Worm (Caenorhabditis elegans) whole organism, young adult: Measurements from ENCODE around the gene T26A5.2.

Experiments used
- B0261.1 ChIP-seq: sonication (generic microtip); optimal IDR thresholded peaks from 2 replicates; lab custom pipeline; 2016; ENCODE audit warnings: mild to moderate bottlenecking, missing genetic modification characterization, moderate library complexity, missing compliant biosample characterization
- C06A6.2 ChIP-seq: fragments of 200-800 bp; sonication (Bioruptor generic); conservative IDR thresholded peaks from 2 replicates; pipeline ENCODE4 v1.3.6; 2022; ENCODE audit warnings: missing genetic modification characterization, missing compliant biosample characterization
- F10E7.11 ChIP-seq: sonication (generic microtip); optimal IDR thresholded peaks from 2 replicates; lab custom pipeline; 2017; ENCODE audit warnings: mild to moderate bottlenecking, missing genetic modification characterization, moderate library complexity, missing compliant biosample characterization
- F22D6.2 ChIP-seq: sonication (generic microtip); optimal IDR thresholded peaks from 2 replicates; lab custom pipeline; 2016; ENCODE audit warnings: mild to moderate bottlenecking, missing genetic modification characterization, missing compliant biosample characterization
- F23B12.7 ChIP-seq: sonication (generic microtip); optimal IDR thresholded peaks from 2 replicates; lab custom pipeline; 2017; ENCODE audit warnings: missing genetic modification characterization, mild to moderate bottlenecking, missing compliant biosample characterization, antibody characterized with exemption, moderate library complexity; ENCODE audit not compliant: insufficient read depth
- F39B2.1 ChIP-seq: fragments of 200-800 bp; sonication (Bioruptor generic); IDR thresholded peaks from 2 replicates; pipeline ENCODE4 v1.3.6; 2022; ENCODE audit warnings: missing genetic modification reagents, missing genetic modification characterization, missing compliant biosample characterization
- F57A8.1 ChIP-seq: fragments of 200-800 bp; sonication (Bioruptor generic); optimal IDR thresholded peaks from 2 replicates; lab custom pipeline; 2018; ENCODE audit warnings: mild to moderate bottlenecking, missing genetic modification characterization, moderate library complexity, missing compliant biosample characterization
- K11D2.4 ChIP-seq: fragments of 200-800 bp; sonication (Bioruptor generic); IDR thresholded peaks from 2 replicates; pipeline ENCODE4 v1.3.6; 2022; ENCODE audit warnings: missing genetic modification reagents, missing genetic modification characterization, missing compliant biosample characterization
- K12H6.12 ChIP-seq: fragments of 200-800 bp; sonication (Bioruptor generic); optimal IDR thresholded peaks from 2 replicates; lab custom pipeline; 2018; ENCODE audit warnings: mild to moderate bottlenecking, missing genetic modification characterization, missing compliant biosample characterization
- T07F8.4 ChIP-seq: sonication (generic microtip); optimal IDR thresholded peaks from 2 replicates; lab custom pipeline; 2016; ENCODE audit warnings: mild to moderate bottlenecking, missing genetic modification characterization, moderate library complexity, missing compliant biosample characterization
- Y56A3A.18 ChIP-seq: fragments of 200-800 bp; sonication (Bioruptor generic); IDR thresholded peaks from 2 replicates; pipeline ENCODE4 v1.3.6; 2022; ENCODE audit warnings: missing genetic modification reagents, missing genetic modification characterization, missing compliant biosample characterization
- bed-1 ChIP-seq: fragments of 200-800 bp; sonication (Bioruptor generic); IDR thresholded peaks from 2 replicates; pipeline ENCODE4 v1.3.6; 2022; ENCODE audit warnings: missing genetic modification reagents, missing genetic modification characterization, missing compliant biosample characterization
- bed-2 ChIP-seq: fragments of 200-800 bp; sonication (Bioruptor generic); IDR thresholded peaks from 2 replicates; pipeline ENCODE4 v1.3.6; 2022; ENCODE audit warnings: missing genetic modification reagents, missing genetic modification characterization, missing compliant biosample characterization
- ccch-3 ChIP-seq: fragments of 200-800 bp; sonication (Bioruptor generic); optimal IDR thresholded peaks from 2 replicates; lab custom pipeline; 2018; ENCODE audit warnings: mild to moderate bottlenecking, missing genetic modification characterization, missing compliant biosample characterization
- ceh-58 ChIP-seq: fragments of 200-800 bp; sonication (Bioruptor generic); IDR thresholded peaks from 2 replicates; pipeline ENCODE4 v1.3.6; 2022; ENCODE audit warnings: missing genetic modification characterization, missing compliant biosample characterization
- dpff-1 ChIP-seq: sonication (generic microtip); optimal IDR thresholded peaks from 2 replicates; lab custom pipeline; 2017; ENCODE audit warnings: mild to moderate bottlenecking, missing genetic modification characterization, missing compliant biosample characterization
- efl-1 ChIP-seq: fragments of 150-350 bp; optimal IDR thresholded peaks from 2 replicates; lab custom pipeline; 2014; ENCODE audit warnings: missing biosample characterization, missing genetic modification reagents, missing genetic modification characterization
- egl-18 ChIP-seq: fragments of 200-800 bp; sonication (Bioruptor generic); IDR thresholded peaks from 2 replicates; pipeline ENCODE4 v1.3.6; 2022; ENCODE audit warnings: missing genetic modification reagents, missing genetic modification characterization, missing compliant biosample characterization
- egl-44 ChIP-seq: fragments of 200-800 bp; sonication (Bioruptor generic); IDR thresholded peaks from 2 replicates; pipeline ENCODE4 v1.3.6; 2022; ENCODE audit warnings: missing genetic modification reagents, missing genetic modification characterization, missing compliant biosample characterization
- ekl-4 ChIP-seq: fragments of 200-800 bp; sonication (Bioruptor generic); IDR thresholded peaks from 2 replicates; pipeline ENCODE4 v1.3.6; 2022; ENCODE audit warnings: missing genetic modification reagents, missing genetic modification characterization, missing compliant biosample characterization
- gei-17 ChIP-seq: fragments of 200-800 bp; sonication (Bioruptor generic); optimal IDR thresholded peaks from 2 replicates; lab custom pipeline; 2018; ENCODE audit warnings: mild to moderate bottlenecking, missing genetic modification characterization, missing compliant biosample characterization
- him-1 ChIP-seq: sonication (generic microtip); optimal IDR thresholded peaks from 2 replicates; lab custom pipeline; 2016; ENCODE audit warnings: missing genotype, missing genetic modification reagents, missing genetic modification characterization, missing compliant biosample characterization
- hlh-12 ChIP-seq: sonication (generic microtip); optimal IDR thresholded peaks from 2 replicates; lab custom pipeline; 2016; ENCODE audit warnings: missing genetic modification characterization, missing compliant biosample characterization
- lag-1 ChIP-seq: fragments of 200-800 bp; sonication (Bioruptor generic); IDR thresholded peaks from 2 replicates; pipeline ENCODE4 v1.3.6; 2022; ENCODE audit warnings: missing genetic modification reagents, missing genetic modification characterization, missing compliant biosample characterization
- let-526 ChIP-seq: fragments of 200-800 bp; sonication (Bioruptor generic); IDR thresholded peaks from 2 replicates; pipeline ENCODE4 v1.3.6; 2022; ENCODE audit warnings: missing genetic modification reagents, missing genetic modification characterization, missing compliant biosample characterization
- lin-26 ChIP-seq: fragments of 200-800 bp; sonication (Bioruptor generic); IDR thresholded peaks from 2 replicates; pipeline ENCODE4 v1.3.6; 2022; ENCODE audit warnings: missing genetic modification reagents, missing genetic modification characterization, missing compliant biosample characterization
- lin-35 ChIP-seq, 3 experiments: fragments of 150-350 bp in 2 of 3; sonication (generic microtip) in 1 of 3; optimal IDR thresholded peaks; 2 replicates each; lab custom pipeline; 2014 to 2018; ENCODE audit warnings: missing biosample characterization in 3 of 3, missing genetic modification characterization in 3 of 3, missing genetic modification reagents in 3 of 3
- lin-54 ChIP-seq: fragments of 200-800 bp; sonication (Bioruptor generic); optimal IDR thresholded peaks from 2 replicates; lab custom pipeline; 2018; ENCODE audit warnings: mild to moderate bottlenecking, missing genetic modification characterization, missing compliant biosample characterization
- lsl-1 ChIP-seq: fragments of 200-800 bp; sonication (Bioruptor generic); optimal IDR thresholded peaks from 2 replicates; lab custom pipeline; 2018; ENCODE audit warnings: mild to moderate bottlenecking, missing genetic modification characterization, moderate library complexity, missing compliant biosample characterization
- madf-10 ChIP-seq: sonication (generic microtip); optimal IDR thresholded peaks from 2 replicates; lab custom pipeline; 2016; ENCODE audit warnings: mild to moderate bottlenecking, missing genetic modification characterization, missing compliant biosample characterization
- madf-6 ChIP-seq: fragments of 200-800 bp; sonication (Bioruptor generic); IDR thresholded peaks from 2 replicates; pipeline ENCODE4 v1.3.6; 2022; ENCODE audit warnings: missing genetic modification reagents, missing genetic modification characterization, missing compliant biosample characterization
- madf-8 ChIP-seq: fragments of 200-800 bp; sonication (Bioruptor generic); conservative IDR thresholded peaks from 2 replicates; pipeline ENCODE4 v1.3.6; 2022; ENCODE audit warnings: missing genetic modification reagents, missing genetic modification characterization, missing compliant biosample characterization
- mcd-1 ChIP-seq: fragments of 200-800 bp; sonication (Bioruptor generic); IDR thresholded peaks from 2 replicates; pipeline ENCODE4 v1.3.6; 2022; ENCODE audit warnings: missing genetic modification reagents, missing genetic modification characterization, missing compliant biosample characterization
- nhr-179 ChIP-seq: sonication (generic microtip); optimal IDR thresholded peaks from 2 replicates; lab custom pipeline; 2016; ENCODE audit warnings: mild to moderate bottlenecking, missing genetic modification characterization, missing compliant biosample characterization
- pbrm-1 ChIP-seq: fragments of 200-800 bp; sonication (Bioruptor generic); IDR thresholded peaks from 2 replicates; pipeline ENCODE4 v1.3.6; 2022; ENCODE audit warnings: missing genetic modification reagents, missing genetic modification characterization, missing compliant biosample characterization
- pha-4 ChIP-seq: fragments of 150-350 bp; sonication (generic microtip); optimal IDR thresholded peaks from 2 replicates; lab custom pipeline; 2014; ENCODE audit warnings: missing biosample characterization, missing genetic modification reagents, missing genetic modification characterization
- rec-8 ChIP-seq, 2 experiments: sonication (generic microtip); optimal IDR thresholded peaks; 2 replicates each; lab custom pipeline; 2016; ENCODE audit warnings: mild to moderate bottlenecking in 2 of 2, missing genetic modification characterization in 2 of 2, missing genetic modification reagents in 2 of 2, missing genotype in 2 of 2, missing biosample characterization in 1 of 2, missing compliant biosample characterization in 1 of 2, moderate library complexity in 1 of 2
- repo-1 ChIP-seq: sonication (generic microtip); optimal IDR thresholded peaks from 2 replicates; lab custom pipeline; 2017; ENCODE audit warnings: mild to moderate bottlenecking, missing genetic modification characterization, missing compliant biosample characterization
- sea-2 ChIP-seq: fragments of 200-800 bp; sonication (Bioruptor generic); IDR thresholded peaks from 2 replicates; pipeline ENCODE4 v1.3.6; 2022; ENCODE audit warnings: missing genetic modification characterization, missing compliant biosample characterization
- snpc-4 ChIP-seq, 5 experiments: fragments of 150-350 bp in 1 of 5; sonication (generic microtip) in 4 of 5; optimal IDR thresholded peaks; 2 replicates each; lab custom pipeline; 2014 to 2018; ENCODE audit warnings: missing genetic modification characterization in 5 of 5, missing biosample characterization in 3 of 5, antibody characterized with exemption in 2 of 5, mild to moderate bottlenecking in 2 of 5, missing compliant biosample characterization in 2 of 5, missing genotype in 2 of 5, moderate library complexity in 2 of 5, missing genetic modification reagents in 1 of 5
- sptf-2 ChIP-seq: fragments of 200-800 bp; sonication (Bioruptor generic); optimal IDR thresholded peaks from 2 replicates; lab custom pipeline; 2018; ENCODE audit warnings: mild to moderate bottlenecking, missing genetic modification characterization, missing compliant biosample characterization
- tbx-9 ChIP-seq: sonication (generic microtip); optimal IDR thresholded peaks from 2 replicates; lab custom pipeline; 2016; ENCODE audit warnings: borderline replicate concordance, missing genetic modification characterization, inconsistent platforms, missing compliant biosample characterization
- tlf-1 ChIP-seq: fragments of 200-800 bp; sonication (Bioruptor generic); optimal IDR thresholded peaks from 2 replicates; lab custom pipeline; 2018; ENCODE audit warnings: mild to moderate bottlenecking, missing genetic modification characterization, missing compliant biosample characterization
- unc-62 ChIP-seq: fragments of 150-350 bp; optimal IDR thresholded peaks from 2 replicates; lab custom pipeline; 2014; ENCODE audit warnings: missing biosample characterization, missing genetic modification reagents, missing genetic modification characterization
- xnd-1 ChIP-seq: sonication (generic microtip); optimal IDR thresholded peaks from 2 replicates; lab custom pipeline; 2016; ENCODE audit warnings: missing genotype, missing genetic modification reagents, missing genetic modification characterization, missing compliant biosample characterization
- ztf-22 ChIP-seq: fragments of 200-800 bp; sonication (Bioruptor generic); optimal IDR thresholded peaks from 2 replicates; lab custom pipeline; 2018; ENCODE audit warnings: mild to moderate bottlenecking, missing genetic modification characterization, moderate library complexity, missing compliant biosample characterization
- ztf-26 ChIP-seq: sonication (generic microtip); optimal IDR thresholded peaks from 2 replicates; lab custom pipeline; 2017; ENCODE audit warnings: missing genetic modification characterization, missing compliant biosample characterization
- ztf-28 ChIP-seq: fragments of 200-800 bp; sonication (Bioruptor generic); IDR thresholded peaks from 2 replicates; pipeline ENCODE4 v1.3.6; 2022; ENCODE audit warnings: missing genetic modification reagents, missing genetic modification characterization, missing compliant biosample characterization
- ztf-3 ChIP-seq: fragments of 200-800 bp; sonication (Bioruptor generic); optimal IDR thresholded peaks from 2 replicates; lab custom pipeline; 2018; ENCODE audit warnings: mild to moderate bottlenecking, missing genetic modification characterization, missing compliant biosample characterization

T26A5.2 gene

ce11 chrIII:6453665-6454064, 13.4 kb upstream of the T26A5.2 start (continued):
- TF ChIP-seq pbrm-1 (GFP tag; lab: Robert Waterston, UW) (peak; percentile 76), K12H6.12 (tag; lab: Kevin White, UChicago) (peak; percentile 38), pha-4 (tag; lab: Kevin White, UChicago) (peak; percentile 44), K11D2.4 (GFP tag; lab: Robert Waterston, UW) (no peak), lag-1 (GFP tag; lab: Robert Waterston, UW) (no peak), Y56A3A.18 (GFP tag; lab: Robert Waterston, UW) (no peak), let-526 (GFP tag; lab: Robert Waterston, UW) (no peak), F10E7.11 (tag; lab: Kevin White, UChicago) (no peak), ccch-3 (GFP tag; lab: Kevin White, UChicago) (no peak), madf-6 (GFP tag; lab: Robert Waterston, UW) (peak; percentile 55; the same call in 1 of the 2 replicates), ztf-3 (no peak), lin-35 (GFP tag; optimal IDR thresholded peaks at IDR 0.05; lab: Kevin White, UChicago) (peak in 1 of 3 experiments; percentile 86), lin-26 (GFP tag; lab: Robert Waterston, UW) (peak; percentile 17; the same call in 1 of the 2 replicates), madf-10 (tag; lab: Kevin White, UChicago) (no peak), T07F8.4 (no peak), B0261.1 (tag; lab: Kevin White, UChicago) (no peak), dpff-1 (no peak), tlf-1 (GFP tag; lab: Kevin White, UChicago) (peak; percentile 36), xnd-1 (tag; lab: Kevin White, UChicago) (no peak), ztf-26 (tag; lab: Kevin White, UChicago) (no peak), bed-1 (GFP tag; lab: Robert Waterston, UW) (no peak), madf-8 (GFP tag; lab: Robert Waterston, UW) (no peak), F57A8.1 (GFP tag; lab: Kevin White, UChicago) (no peak), F39B2.1 (no peak), F23B12.7 (tag; lab: Kevin White, UChicago) (peak; percentile 49), sea-2 (no peak), unc-62 (no peak), rec-8 (tag; optimal IDR thresholded peaks at IDR 0.05; lab: Kevin White, UChicago) (no peak), ceh-58 (GFP tag; lab: Robert Waterston, UW) (no peak), bed-2 (GFP tag; lab: Robert Waterston, UW) (no peak), sptf-2 (no peak), mcd-1 (GFP tag; lab: Robert Waterston, UW) (peak; percentile 77), snpc-4 (GFP tag; optimal IDR thresholded peaks at IDR 0.05; lab: Kevin White, UChicago) (peak; percentile 48), snpc-4 (tag; optimal IDR thresholded peaks at IDR 0.05; lab: Kevin White, UChicago) (peak; percentile 14 to 62 (median 31)), repo-1 (tag; lab: Kevin White, UChicago) (no peak), lsl-1 (GFP tag; lab: Kevin White, UChicago) (peak; percentile 65), hlh-12 (tag; lab: Kevin White, UChicago) (no peak), egl-44 (GFP tag; lab: Robert Waterston, UW) (no peak), egl-18 (GFP tag; lab: Robert Waterston, UW) (no peak), F22D6.2 (tag; lab: Kevin White, UChicago) (no peak), lin-54 (GFP tag; lab: Kevin White, UChicago) (peak; percentile 70), tbx-9 (tag; lab: Kevin White, UChicago) (no peak), ztf-28 (GFP tag; lab: Robert Waterston, UW) (no peak), efl-1 (GFP tag; lab: Kevin White, UChicago) (peak; percentile 46), ekl-4 (GFP tag; lab: Robert Waterston, UW) (no peak), gei-17 (GFP tag; lab: Kevin White, UChicago) (no peak), nhr-179 (no peak), ztf-22 (no peak), him-1 (tag; lab: Kevin White, UChicago) (no peak), C06A6.2 (no peak)
